1 fruit fly cellular context compared by ENCODE assay signal in the genomic region with DNA sequence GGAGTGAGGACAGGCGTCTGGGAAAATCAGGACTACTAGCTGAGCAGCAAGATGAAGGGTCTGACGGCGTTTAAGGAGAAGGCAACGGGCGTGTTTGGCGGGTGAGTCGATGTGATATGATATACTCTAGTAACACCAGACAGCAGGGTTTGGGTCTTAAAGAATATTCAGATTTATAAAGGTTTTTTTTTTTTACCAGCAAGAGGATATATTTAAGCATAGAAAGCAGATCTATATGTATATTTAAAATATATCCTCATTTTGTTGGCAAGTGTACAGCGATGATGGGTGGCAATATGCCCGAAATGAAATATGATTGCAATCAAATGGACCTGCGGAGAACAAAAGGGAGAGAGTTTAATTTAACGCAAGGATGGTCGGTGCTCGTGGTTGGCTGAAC.
TF ChIP-seq lines count a peak whose summit lies in the region.

No protein-coding gene starts in this region.

TF ChIP-seq in whole organism, embryonic, 481 proteins besides CTCF, POLR2A, EP300 and RAD21 (continued from another document and continues in another):
- no peak for TF ChIP-seq lov (optimal IDR thresholded peaks at IDR 0.05; lab: Kevin White, UChicago)
- peak; percentile 57; the same call in 1 of the 3 replicates for TF ChIP-seq lov (GFP tag; IDR thresholded peaks at IDR 0.05; lab: Robert Waterston, UW)
- TF ChIP-seq CG17385 (GFP tag; optimal IDR thresholded peaks at IDR 0.05; lab: Kevin White, UChicago), result no peak
- TF ChIP-seq CG18262 (tag; optimal IDR thresholded peaks at IDR 0.05; lab: Kevin White, UChicago), result no peak
- no peak for TF ChIP-seq CG17612 (GFP tag; IDR thresholded peaks at IDR 0.05; lab: Robert Waterston, UW)
- TF ChIP-seq schlank (tag; optimal IDR thresholded peaks at IDR 0.05; lab: Kevin White, UChicago), result no peak
- 0 out of 2 replicates have a peak, but pooled peaks have one; percentile 28 for TF ChIP-seq CG32772 (GFP tag; IDR thresholded peaks at IDR 0.05; lab: Robert Waterston, UW)
- TF ChIP-seq rib (GFP tag; IDR thresholded peaks at IDR 0.05; lab: Robert Waterston, UW), result no peak
- TF ChIP-seq CG15601 (tag; optimal IDR thresholded peaks at IDR 0.05; lab: Kevin White, UChicago), result no peak
- no peak for TF ChIP-seq Fer1 (GFP tag; optimal IDR thresholded peaks at IDR 0.05; lab: Kevin White, UChicago)
- TF ChIP-seq wek (GFP tag; optimal IDR thresholded peaks at IDR 0.05; lab: Kevin White, UChicago), result no peak
- TF ChIP-seq CG33213 (GFP tag; optimal IDR thresholded peaks at IDR 0.05; lab: Kevin White, UChicago), result no peak
- no peak for TF ChIP-seq CG10543 (GFP tag; optimal IDR thresholded peaks at IDR 0.05; lab: Kevin White, UChicago)
- TF ChIP-seq CG10366 (GFP tag; IDR thresholded peaks at IDR 0.05; lab: Robert Waterston, UW), result peak; percentile 34; the same call in 1 of the 2 replicates
- no peak for TF ChIP-seq CG8924 (tag; optimal IDR thresholded peaks at IDR 0.05; lab: Kevin White, UChicago)
- TF ChIP-seq kni (GFP tag; optimal IDR thresholded peaks at IDR 0.05; lab: Kevin White, UChicago), result no peak
- peak; percentile 45; the same call in 1 of the 2 replicates for TF ChIP-seq Awh (GFP tag; IDR thresholded peaks at IDR 0.05; lab: Robert Waterston, UW)
- no peak for TF ChIP-seq CG4707 (GFP tag; optimal IDR thresholded peaks at IDR 0.05; lab: Kevin White, UChicago)
- TF ChIP-seq HHEX (GFP tag; optimal IDR thresholded peaks at IDR 0.05; lab: Kevin White, UChicago), result no peak
- TF ChIP-seq CG31388 (GFP tag; optimal IDR thresholded peaks at IDR 0.05; lab: Kevin White, UChicago), result no peak
- TF ChIP-seq unc-4 (GFP tag; IDR thresholded peaks at IDR 0.05; lab: Robert Waterston, UW; ENCODE audit: partially characterized antibody), result no peak
- peak; percentile 60 for TF ChIP-seq CG18599 (GFP tag; optimal IDR thresholded peaks at IDR 0.05; lab: Kevin White, UChicago)
- no peak for TF ChIP-seq CG7963 (GFP tag; IDR thresholded peaks at IDR 0.05; lab: Robert Waterston, UW; ENCODE audit: partially characterized antibody)
- TF ChIP-seq gem (tag; optimal IDR thresholded peaks at IDR 0.05; lab: Kevin White, UChicago), result no peak
- peak; percentile 57 for TF ChIP-seq Ptx1 (GFP tag; IDR thresholded peaks at IDR 0.05; lab: Robert Waterston, UW)
- TF ChIP-seq CG13296 (GFP tag; optimal IDR thresholded peaks at IDR 0.05; lab: Kevin White, UChicago), result no peak
- no peak for TF ChIP-seq ato (GFP tag; IDR thresholded peaks at IDR 0.05; lab: Robert Waterston, UW; ENCODE audit: partially characterized antibody)
- no peak for TF ChIP-seq eyg (GFP tag; optimal IDR thresholded peaks at IDR 0.05; lab: Kevin White, UChicago)
- TF ChIP-seq CG7987 (GFP tag; optimal IDR thresholded peaks at IDR 0.05; lab: Kevin White, UChicago), result no peak
- TF ChIP-seq CG6813 (GFP tag; optimal IDR thresholded peaks at IDR 0.05; lab: Kevin White, UChicago), result no peak
- no peak for TF ChIP-seq dimm (GFP tag; IDR thresholded peaks at IDR 0.05; lab: Robert Waterston, UW)
- no peak for TF ChIP-seq Stat92E (GFP tag; optimal IDR thresholded peaks at IDR 0.05; lab: Kevin White, UChicago)
- TF ChIP-seq CG11723 (GFP tag; optimal IDR thresholded peaks at IDR 0.05; lab: Kevin White, UChicago), result no peak
- TF ChIP-seq tll (GFP tag; optimal IDR thresholded peaks at IDR 0.05; lab: Kevin White, UChicago), result no peak
- TF ChIP-seq hkb (optimal IDR thresholded peaks at IDR 0.05; lab: Kevin White, UChicago), result no peak
- TF ChIP-seq hkb (GFP tag; IDR thresholded peaks at IDR 0.05; lab: Robert Waterston, UW), result peak; percentile 50
- no peak for TF ChIP-seq CG1024 (GFP tag; IDR thresholded peaks at IDR 0.05; lab: Robert Waterston, UW)
- TF ChIP-seq CG32532 (GFP tag; IDR thresholded peaks at IDR 0.05; lab: Robert Waterston, UW), result 0 out of 2 replicates have a peak, but pooled peaks have one; percentile 19
- TF ChIP-seq p53 (GFP tag; optimal IDR thresholded peaks at IDR 0.05; lab: Kevin White, UChicago), result no peak
- TF ChIP-seq CG14860 (GFP tag; IDR thresholded peaks at IDR 0.05; lab: Robert Waterston, UW; ENCODE audit: partially characterized antibody), result no peak
- 0 out of 3 replicates have a peak, but pooled peaks have one; percentile 20 for TF ChIP-seq ci (GFP tag; IDR thresholded peaks at IDR 0.05; lab: Robert Waterston, UW)
- no peak for TF ChIP-seq fd64A (GFP tag; optimal IDR thresholded peaks at IDR 0.05; lab: Kevin White, UChicago)
- TF ChIP-seq Sry-δ (GFP tag; optimal IDR thresholded peaks at IDR 0.05; lab: Kevin White, UChicago), result no peak
- no peak for TF ChIP-seq Jarid2 (GFP tag; optimal IDR thresholded peaks at IDR 0.05; lab: Kevin White, UChicago)
- TF ChIP-seq CG11504 (tag; optimal IDR thresholded peaks at IDR 0.05; lab: Kevin White, UChicago), result peak; percentile 54
- TF ChIP-seq lbe (GFP tag; optimal IDR thresholded peaks at IDR 0.05; lab: Kevin White, UChicago), result no peak
- TF ChIP-seq sima (GFP tag; optimal IDR thresholded peaks at IDR 0.05; lab: Kevin White, UChicago), result no peak
- no peak for TF ChIP-seq chm (GFP tag; IDR thresholded peaks at IDR 0.05; lab: Robert Waterston, UW)
- no peak for TF ChIP-seq fu2 (GFP tag; optimal IDR thresholded peaks at IDR 0.05; lab: Kevin White, UChicago)
- TF ChIP-seq Dp (GFP tag; optimal IDR thresholded peaks at IDR 0.05; lab: Kevin White, UChicago), result no peak
- TF ChIP-seq Hsf (GFP tag; optimal IDR thresholded peaks at IDR 0.05; lab: Kevin White, UChicago), result no peak
- TF ChIP-seq Kr (GFP tag; optimal IDR thresholded peaks at IDR 0.05; lab: Kevin White, UChicago), result no peak
- no peak for TF ChIP-seq CG4730 (GFP tag; IDR thresholded peaks at IDR 0.05; lab: Robert Waterston, UW)
- TF ChIP-seq corto (GFP tag; optimal IDR thresholded peaks at IDR 0.05; lab: Kevin White, UChicago), result no peak
- no peak for TF ChIP-seq CG16863 (GFP tag; optimal IDR thresholded peaks at IDR 0.05; lab: Kevin White, UChicago)
- TF ChIP-seq gro (GFP tag; optimal IDR thresholded peaks at IDR 0.05; lab: Kevin White, UChicago), result no peak
- no peak for TF ChIP-seq gcm (GFP tag; optimal IDR thresholded peaks at IDR 0.05; lab: Kevin White, UChicago)
- peak; percentile 46; the same call in 1 of the 2 replicates for TF ChIP-seq CG17328 (GFP tag; IDR thresholded peaks at IDR 0.05; lab: Robert Waterston, UW)
- no peak for TF ChIP-seq CoRest (tag; optimal IDR thresholded peaks at IDR 0.05; lab: Kevin White, UChicago)
- no peak for TF ChIP-seq E2f1 (GFP tag; IDR thresholded peaks at IDR 0.05; lab: Robert Waterston, UW)
- TF ChIP-seq ttk (GFP tag; IDR thresholded peaks at IDR 0.05; lab: Robert Waterston, UW), result peak; percentile 35; the same call in 1 of the 2 replicates
- TF ChIP-seq CG7556 (GFP tag; optimal IDR thresholded peaks at IDR 0.05; lab: Kevin White, UChicago), result peak; percentile 26
- peak; percentile 48; the same call in 1 of the 2 replicates for TF ChIP-seq Nf-YA (GFP tag; IDR thresholded peaks at IDR 0.05; lab: Robert Waterston, UW)
- TF ChIP-seq CG14667 (GFP tag; IDR thresholded peaks at IDR 0.05; lab: Robert Waterston, UW), result 0 out of 2 replicates have a peak, but pooled peaks have one; percentile 20
- TF ChIP-seq Sox102F (GFP tag; optimal IDR thresholded peaks at IDR 0.05; lab: Kevin White, UChicago), result peak; percentile 31
- TF ChIP-seq nau (GFP tag; optimal IDR thresholded peaks at IDR 0.05; lab: Kevin White, UChicago), result no peak
- TF ChIP-seq pita (GFP tag; optimal IDR thresholded peaks at IDR 0.05; lab: Kevin White, UChicago), result no peak
- TF ChIP-seq CG4282 (GFP tag; optimal IDR thresholded peaks at IDR 0.05; lab: Kevin White, UChicago), result no peak
- no peak for TF ChIP-seq slou (GFP tag; optimal IDR thresholded peaks at IDR 0.05; lab: Kevin White, UChicago)
- TF ChIP-seq Ssrp (tag; optimal IDR thresholded peaks at IDR 0.05; lab: Kevin White, UChicago), result peak; percentile 14
- TF ChIP-seq hbn (GFP tag; IDR thresholded peaks at IDR 0.05; lab: Robert Waterston, UW; ENCODE audit: partially characterized antibody), result no peak
- no peak for TF ChIP-seq CG4854 (GFP tag; optimal IDR thresholded peaks at IDR 0.05; lab: Kevin White, UChicago)
- TF ChIP-seq Elba2 (GFP tag; optimal IDR thresholded peaks at IDR 0.05; lab: Kevin White, UChicago), result no peak
- no peak; the same call in 1 of the 2 replicates for TF ChIP-seq seq (GFP tag; IDR thresholded peaks at IDR 0.05; lab: Robert Waterston, UW)
- peak; percentile 22; the same call in 1 of the 3 replicates for TF ChIP-seq dysf (GFP tag; IDR thresholded peaks at IDR 0.05; lab: Robert Waterston, UW)
- TF ChIP-seq Dad (GFP tag; optimal IDR thresholded peaks at IDR 0.05; lab: Kevin White, UChicago), result no peak
- TF ChIP-seq CG2129 (GFP tag; IDR thresholded peaks at IDR 0.05; lab: Robert Waterston, UW; ENCODE audit: partially characterized antibody), result no peak
- TF ChIP-seq ara (GFP tag; IDR thresholded peaks at IDR 0.05; lab: Robert Waterston, UW), result 0 out of 2 replicates have a peak, but pooled peaks have one; percentile 38
- peak; percentile 35 for TF ChIP-seq Ets65A (GFP tag; lab: Kevin White, UChicago)
- 0 out of 2 replicates have a peak, but pooled peaks have one; percentile 25 for TF ChIP-seq HLH3B (GFP tag; IDR thresholded peaks at IDR 0.05; lab: Robert Waterston, UW)
- no peak for TF ChIP-seq fd3F (GFP tag; optimal IDR thresholded peaks at IDR 0.05; lab: Kevin White, UChicago)
- TF ChIP-seq Deaf1 (tag; optimal IDR thresholded peaks at IDR 0.05; lab: Kevin White, UChicago), result no peak
- no peak for TF ChIP-seq Six4 (GFP tag; optimal IDR thresholded peaks at IDR 0.05; lab: Kevin White, UChicago)
- TF ChIP-seq ab (GFP tag; optimal IDR thresholded peaks at IDR 0.05; lab: Kevin White, UChicago), result no peak
- TF ChIP-seq CG17912 (GFP tag; optimal IDR thresholded peaks at IDR 0.05; lab: Kevin White, UChicago), result no peak
- TF ChIP-seq CG34376 (GFP tag; optimal IDR thresholded peaks at IDR 0.05; lab: Kevin White, UChicago), result no peak
- no peak for TF ChIP-seq exex (tag; optimal IDR thresholded peaks at IDR 0.05; lab: Kevin White, UChicago)
- TF ChIP-seq gcm2 (GFP tag; optimal IDR thresholded peaks at IDR 0.05; lab: Kevin White, UChicago), result no peak
- TF ChIP-seq CG10654 (GFP tag; optimal IDR thresholded peaks at IDR 0.05; lab: Kevin White, UChicago), result no peak
- no peak for TF ChIP-seq pum (GFP tag; optimal IDR thresholded peaks at IDR 0.05; lab: Kevin White, UChicago)
- no peak for TF ChIP-seq sc (optimal IDR thresholded peaks at IDR 0.05; lab: Kevin White, UChicago)
- no peak for TF ChIP-seq sc (GFP tag; optimal IDR thresholded peaks at IDR 0.05; lab: Kevin White, UChicago)
- TF ChIP-seq NfI (GFP tag; optimal IDR thresholded peaks at IDR 0.05; lab: Kevin White, UChicago), result no peak
- no peak for TF ChIP-seq TFAM (GFP tag; optimal IDR thresholded peaks at IDR 0.05; lab: Kevin White, UChicago)
- TF ChIP-seq CG11398 (GFP tag; optimal IDR thresholded peaks at IDR 0.05; lab: Kevin White, UChicago), result no peak
- peak; percentile 20 for TF ChIP-seq CG9817 (tag; optimal IDR thresholded peaks at IDR 0.05; lab: Kevin White, UChicago)
- no peak for TF ChIP-seq CG2678 (tag; optimal IDR thresholded peaks at IDR 0.05; lab: Kevin White, UChicago)
- TF ChIP-seq ERR (GFP tag; optimal IDR thresholded peaks at IDR 0.05; lab: Kevin White, UChicago), result no peak
- no peak for TF ChIP-seq CG2889 (GFP tag; IDR thresholded peaks at IDR 0.05; lab: Robert Waterston, UW)
- TF ChIP-seq row (GFP tag; IDR thresholded peaks at IDR 0.05; lab: Robert Waterston, UW), result peak; percentile 48; the same call in 2 of the 3 replicates
- no peak for TF ChIP-seq CG2120 (GFP tag; optimal IDR thresholded peaks at IDR 0.05; lab: Kevin White, UChicago)
- TF ChIP-seq stwl (tag; optimal IDR thresholded peaks at IDR 0.05; lab: Kevin White, UChicago), result no peak
- no peak for TF ChIP-seq sens-2 (GFP tag; IDR thresholded peaks at IDR 0.05; lab: Robert Waterston, UW)
- TF ChIP-seq Doc2 (GFP tag; IDR thresholded peaks at IDR 0.05; lab: Robert Waterston, UW), result no peak
- no peak for TF ChIP-seq Ada2b (GFP tag; IDR thresholded peaks at IDR 0.05; lab: Robert Waterston, UW)
- TF ChIP-seq Atf3 (GFP tag; optimal IDR thresholded peaks at IDR 0.05; lab: Kevin White, UChicago), result no peak
- TF ChIP-seq CG17359 (tag; optimal IDR thresholded peaks at IDR 0.05; lab: Kevin White, UChicago), result peak; percentile 36
- TF ChIP-seq CG8944 (GFP tag; optimal IDR thresholded peaks at IDR 0.05; lab: Kevin White, UChicago), result no peak
- TF ChIP-seq usp (GFP tag; optimal IDR thresholded peaks at IDR 0.05; lab: Kevin White, UChicago), result no peak
- TF ChIP-seq Oli (tag; optimal IDR thresholded peaks at IDR 0.05; lab: Kevin White, UChicago), result no peak
- TF ChIP-seq aop (GFP tag; IDR thresholded peaks at IDR 0.05; lab: Robert Waterston, UW), result no peak
- no peak for TF ChIP-seq CrebB (tag; optimal IDR thresholded peaks at IDR 0.05; lab: Kevin White, UChicago)
- no peak for TF ChIP-seq Ravus (GFP tag; IDR thresholded peaks at IDR 0.05; lab: Robert Waterston, UW)
- no peak; the same call in 1 of the 2 replicates for TF ChIP-seq CG31441 (GFP tag; IDR thresholded peaks at IDR 0.05; lab: Robert Waterston, UW)
- peak in 1 of 2 experiments; percentile 17 for TF ChIP-seq Hr51 (GFP tag; optimal IDR thresholded peaks at IDR 0.05; lab: Kevin White, UChicago)
- TF ChIP-seq CG3838 (GFP tag; optimal IDR thresholded peaks at IDR 0.05; lab: Kevin White, UChicago), result no peak
- TF ChIP-seq Sox100B (GFP tag; optimal IDR thresholded peaks at IDR 0.05; lab: Kevin White, UChicago), result no peak
- TF ChIP-seq CG9609 (GFP tag; optimal IDR thresholded peaks at IDR 0.05; lab: Kevin White, UChicago), result no peak
- TF ChIP-seq btn (GFP tag; optimal IDR thresholded peaks at IDR 0.05; lab: Kevin White, UChicago), result no peak
- TF ChIP-seq lab (GFP tag; optimal IDR thresholded peaks at IDR 0.05; lab: Kevin White, UChicago), result peak; percentile 36
- no peak for TF ChIP-seq Hr39 (optimal IDR thresholded peaks at IDR 0.05; lab: Kevin White, UChicago)
- TF ChIP-seq CG13287 (GFP tag; IDR thresholded peaks at IDR 0.05; lab: Robert Waterston, UW; ENCODE audit: partially characterized antibody), result no peak
- TF ChIP-seq mam (GFP tag; optimal IDR thresholded peaks at IDR 0.05; lab: Kevin White, UChicago), result no peak
- no peak for TF ChIP-seq pan (optimal IDR thresholded peaks at IDR 0.05; lab: Kevin White, UChicago)
- peak in 1 of 2 experiments; percentile 42 for TF ChIP-seq pan (GFP tag; optimal IDR thresholded peaks at IDR 0.05 in 1 of 2, IDR thresholded peaks at IDR 0.05 in 1 of 2)
- no peak for TF ChIP-seq CG9932 (GFP tag; IDR thresholded peaks at IDR 0.05; lab: Robert Waterston, UW)
- TF ChIP-seq CG2875 (GFP tag; optimal IDR thresholded peaks at IDR 0.05; lab: Kevin White, UChicago), result no peak
- TF ChIP-seq CG8359 (GFP tag; optimal IDR thresholded peaks at IDR 0.05; lab: Kevin White, UChicago; ENCODE audit: borderline replicate concordance), result no peak
- no peak for TF ChIP-seq Dip3 (GFP tag; optimal IDR thresholded peaks at IDR 0.05; lab: Kevin White, UChicago)
